Worm (Caenorhabditis elegans) whole organism, young adult: ENCODE data around the gene R01H2.1.

ENCODE experiments used
- B0336.3 ChIP-seq: fragments of 200-800 bp; sonication (Bioruptor generic); IDR thresholded peaks from 2 replicates; pipeline ENCODE4 v1.3.6; 2022; ENCODE audit warnings: missing genetic modification characterization, missing compliant biosample characterization
- C06A6.2 ChIP-seq: fragments of 200-800 bp; sonication (Bioruptor generic); conservative IDR thresholded peaks from 2 replicates; pipeline ENCODE4 v1.3.6; 2022; ENCODE audit warnings: missing genetic modification characterization, missing compliant biosample characterization
- C17E4.6 ChIP-seq: fragments of 200-800 bp; sonication (Bioruptor generic); IDR thresholded peaks from 2 replicates; pipeline ENCODE4 v1.3.6; 2022; ENCODE audit warnings: missing genetic modification reagents, missing genetic modification characterization, missing compliant biosample characterization
- F10E7.11 ChIP-seq: sonication (generic microtip); optimal IDR thresholded peaks from 2 replicates; lab custom pipeline; 2017; ENCODE audit warnings: mild to moderate bottlenecking, missing genetic modification characterization, moderate library complexity, missing compliant biosample characterization
- F23B12.7 ChIP-seq: sonication (generic microtip); optimal IDR thresholded peaks from 2 replicates; lab custom pipeline; 2017; ENCODE audit warnings: missing genetic modification characterization, mild to moderate bottlenecking, missing compliant biosample characterization, antibody characterized with exemption, moderate library complexity; ENCODE audit not compliant: insufficient read depth
- F33H1.4 ChIP-seq: fragments of 200-800 bp; sonication (Bioruptor generic); IDR thresholded peaks from 2 replicates; pipeline ENCODE4 v1.3.6; 2022; ENCODE audit warnings: missing genetic modification reagents, missing genetic modification characterization, missing compliant biosample characterization
- F49E8.2 ChIP-seq: sonication (generic microtip); optimal IDR thresholded peaks from 3 replicates; lab custom pipeline; 2017; ENCODE audit warnings: missing genetic modification characterization, mild to moderate bottlenecking, missing compliant biosample characterization, antibody characterized with exemption, moderate library complexity; ENCODE audit not compliant: insufficient read depth
- K11D2.4 ChIP-seq: fragments of 200-800 bp; sonication (Bioruptor generic); IDR thresholded peaks from 2 replicates; pipeline ENCODE4 v1.3.6; 2022; ENCODE audit warnings: missing genetic modification reagents, missing genetic modification characterization, missing compliant biosample characterization
- Y56A3A.18 ChIP-seq: fragments of 200-800 bp; sonication (Bioruptor generic); IDR thresholded peaks from 2 replicates; pipeline ENCODE4 v1.3.6; 2022; ENCODE audit warnings: missing genetic modification reagents, missing genetic modification characterization, missing compliant biosample characterization
- ZK185.1 ChIP-seq: sonication (generic microtip); optimal IDR thresholded peaks from 2 replicates; lab custom pipeline; 2016; ENCODE audit warnings: mild to moderate bottlenecking, missing genetic modification characterization, missing compliant biosample characterization; ENCODE audit not compliant: poor library complexity, severe bottlenecking
- ama-1 ChIP-seq, 3 experiments: fragments of 150-350 bp in 1 of 3; sonication (generic microtip) in 2 of 3; optimal IDR thresholded peaks; 2 replicates each; lab custom pipeline; 2014 to 2018; ENCODE audit warnings: missing biosample characterization in 2 of 3, missing genetic modification characterization in 2 of 3, missing genetic modification reagents in 2 of 3
- attf-3 ChIP-seq: fragments of 200-800 bp; sonication (Bioruptor generic); conservative IDR thresholded peaks from 2 replicates; pipeline ENCODE4 v1.3.6; 2022; ENCODE audit warnings: missing genetic modification reagents, missing genetic modification characterization, missing compliant biosample characterization
- attf-5 ChIP-seq: fragments of 200-800 bp; sonication (Bioruptor generic); optimal IDR thresholded peaks from 2 replicates; lab custom pipeline; 2018; ENCODE audit warnings: mild to moderate bottlenecking, missing genetic modification characterization, missing compliant biosample characterization
- ceh-100 ChIP-seq: fragments of 200-800 bp; sonication (Bioruptor generic); IDR thresholded peaks from 2 replicates; pipeline ENCODE4 v1.3.6; 2022; ENCODE audit warnings: missing genetic modification reagents, missing genetic modification characterization, missing compliant biosample characterization
- ceh-27 ChIP-seq: fragments of 200-800 bp; sonication (Bioruptor generic); optimal IDR thresholded peaks from 2 replicates; lab custom pipeline; 2018; ENCODE audit warnings: mild to moderate bottlenecking, missing genetic modification characterization, moderate library complexity, missing compliant biosample characterization
- ceh-79 ChIP-seq: sonication (generic microtip); optimal IDR thresholded peaks from 2 replicates; lab custom pipeline; 2017; ENCODE audit warnings: mild to moderate bottlenecking, missing genetic modification characterization, missing compliant biosample characterization
- ceh-91 ChIP-seq: fragments of 200-800 bp; sonication (Bioruptor generic); IDR thresholded peaks from 2 replicates; pipeline ENCODE4 v1.3.6; 2022; ENCODE audit warnings: missing genetic modification reagents, missing genetic modification characterization, missing compliant biosample characterization
- die-1 ChIP-seq: sonication (generic microtip); optimal IDR thresholded peaks from 2 replicates; lab custom pipeline; 2016; ENCODE audit warnings: missing genotype, mild to moderate bottlenecking, missing genetic modification characterization, missing compliant biosample characterization
- dox-1 ChIP-seq: fragments of 200-800 bp; sonication (Bioruptor generic); IDR thresholded peaks from 2 replicates; pipeline ENCODE4 v1.3.6; 2022; ENCODE audit warnings: missing genetic modification reagents, missing genetic modification characterization, missing compliant biosample characterization
- dpl-1 ChIP-seq: fragments of 150-350 bp; optimal IDR thresholded peaks from 2 replicates; lab custom pipeline; 2014; ENCODE audit warnings: missing biosample characterization, missing genetic modification reagents, missing genetic modification characterization
- egrh-3 ChIP-seq: fragments of 200-800 bp; sonication (Bioruptor generic); IDR thresholded peaks from 2 replicates; pipeline ENCODE4 v1.3.6; 2022; ENCODE audit warnings: missing genetic modification reagents, missing genetic modification characterization, missing compliant biosample characterization
- fkh-3 ChIP-seq: sonication (generic microtip); optimal IDR thresholded peaks from 2 replicates; lab custom pipeline; 2016; ENCODE audit warnings: mild to moderate bottlenecking, missing genetic modification characterization, missing compliant biosample characterization
- him-1 ChIP-seq: sonication (generic microtip); optimal IDR thresholded peaks from 2 replicates; lab custom pipeline; 2016; ENCODE audit warnings: missing genotype, missing genetic modification reagents, missing genetic modification characterization, missing compliant biosample characterization
- hlh-26 ChIP-seq: fragments of 200-800 bp; sonication (Bioruptor generic); conservative IDR thresholded peaks from 2 replicates; pipeline ENCODE4 v1.3.6; 2022; ENCODE audit warnings: missing genetic modification reagents, missing genetic modification characterization, missing compliant biosample characterization
- hmg-1.2 ChIP-seq: fragments of 200-800 bp; sonication (Bioruptor generic); IDR thresholded peaks from 2 replicates; pipeline ENCODE4 v1.3.6; 2022; ENCODE audit warnings: missing genetic modification reagents, missing genetic modification characterization, missing compliant biosample characterization
- lag-1 ChIP-seq: fragments of 200-800 bp; sonication (Bioruptor generic); IDR thresholded peaks from 2 replicates; pipeline ENCODE4 v1.3.6; 2022; ENCODE audit warnings: missing genetic modification reagents, missing genetic modification characterization, missing compliant biosample characterization
- let-607 ChIP-seq, 2 experiments: fragments of 200-800 bp in 1 of 2; sonication (Bioruptor generic) in 1 of 2; sonication (generic microtip) in 1 of 2; optimal IDR thresholded peaks; 2 replicates each; lab custom pipeline; 2016 to 2018; ENCODE audit warnings: mild to moderate bottlenecking in 2 of 2, missing compliant biosample characterization in 2 of 2, missing genetic modification characterization in 2 of 2, moderate library complexity in 2 of 2, missing genotype in 1 of 2
- lsl-1 ChIP-seq: fragments of 200-800 bp; sonication (Bioruptor generic); optimal IDR thresholded peaks from 2 replicates; lab custom pipeline; 2018; ENCODE audit warnings: mild to moderate bottlenecking, missing genetic modification characterization, moderate library complexity, missing compliant biosample characterization
- madf-6 ChIP-seq: fragments of 200-800 bp; sonication (Bioruptor generic); IDR thresholded peaks from 2 replicates; pipeline ENCODE4 v1.3.6; 2022; ENCODE audit warnings: missing genetic modification reagents, missing genetic modification characterization, missing compliant biosample characterization
- madf-8 ChIP-seq: fragments of 200-800 bp; sonication (Bioruptor generic); conservative IDR thresholded peaks from 2 replicates; pipeline ENCODE4 v1.3.6; 2022; ENCODE audit warnings: missing genetic modification reagents, missing genetic modification characterization, missing compliant biosample characterization
- nfya-2 ChIP-seq: fragments of 200-800 bp; sonication (Bioruptor generic); IDR thresholded peaks from 2 replicates; pipeline ENCODE4 v1.3.6; 2022; ENCODE audit warnings: missing genetic modification reagents, missing genetic modification characterization, missing compliant biosample characterization
- nhr-80 ChIP-seq: sonication (generic microtip); optimal IDR thresholded peaks from 2 replicates; lab custom pipeline; 2016; ENCODE audit warnings: missing genetic modification characterization, missing compliant biosample characterization
- rec-8 ChIP-seq, 2 experiments: sonication (generic microtip); optimal IDR thresholded peaks; 2 replicates each; lab custom pipeline; 2016; ENCODE audit warnings: mild to moderate bottlenecking in 2 of 2, missing genetic modification characterization in 2 of 2, missing genetic modification reagents in 2 of 2, missing genotype in 2 of 2, missing biosample characterization in 1 of 2, missing compliant biosample characterization in 1 of 2, moderate library complexity in 1 of 2
- sdz-38 ChIP-seq: sonication (generic microtip); optimal IDR thresholded peaks from 2 replicates; lab custom pipeline; 2016; ENCODE audit warnings: missing genotype, missing genetic modification characterization, missing compliant biosample characterization
- snpc-1.1 ChIP-seq: sonication (generic microtip); optimal IDR thresholded peaks from 2 replicates; lab custom pipeline; 2017; ENCODE audit warnings: missing genetic modification characterization, mild to moderate bottlenecking, missing compliant biosample characterization, antibody characterized with exemption, moderate library complexity, missing genotype, missing genetic modification reagents; ENCODE audit not compliant: insufficient read depth
- snpc-1.3 ChIP-seq: sonication (generic microtip); optimal IDR thresholded peaks from 2 replicates; lab custom pipeline; 2017; ENCODE audit warnings: missing genetic modification characterization, mild to moderate bottlenecking, missing compliant biosample characterization, antibody characterized with exemption, moderate library complexity, missing genotype, missing genetic modification reagents; ENCODE audit not compliant: insufficient read depth
- snpc-4 ChIP-seq, 5 experiments: fragments of 150-350 bp in 1 of 5; sonication (generic microtip) in 4 of 5; optimal IDR thresholded peaks; 2 replicates each; lab custom pipeline; 2014 to 2018; ENCODE audit warnings: missing genetic modification characterization in 5 of 5, missing biosample characterization in 3 of 5, antibody characterized with exemption in 2 of 5, mild to moderate bottlenecking in 2 of 5, missing compliant biosample characterization in 2 of 5, missing genotype in 2 of 5, moderate library complexity in 2 of 5, missing genetic modification reagents in 1 of 5
- somi-1 ChIP-seq: fragments of 200-800 bp; sonication (Bioruptor generic); optimal IDR thresholded peaks from 2 replicates; lab custom pipeline; 2018; ENCODE audit warnings: mild to moderate bottlenecking, missing genetic modification characterization, missing compliant biosample characterization
- xnd-1 ChIP-seq: sonication (generic microtip); optimal IDR thresholded peaks from 2 replicates; lab custom pipeline; 2016; ENCODE audit warnings: missing genotype, missing genetic modification reagents, missing genetic modification characterization, missing compliant biosample characterization
- ztf-26 ChIP-seq: sonication (generic microtip); optimal IDR thresholded peaks from 2 replicates; lab custom pipeline; 2017; ENCODE audit warnings: missing genetic modification characterization, missing compliant biosample characterization

Gene R01H2.1

DNA sequence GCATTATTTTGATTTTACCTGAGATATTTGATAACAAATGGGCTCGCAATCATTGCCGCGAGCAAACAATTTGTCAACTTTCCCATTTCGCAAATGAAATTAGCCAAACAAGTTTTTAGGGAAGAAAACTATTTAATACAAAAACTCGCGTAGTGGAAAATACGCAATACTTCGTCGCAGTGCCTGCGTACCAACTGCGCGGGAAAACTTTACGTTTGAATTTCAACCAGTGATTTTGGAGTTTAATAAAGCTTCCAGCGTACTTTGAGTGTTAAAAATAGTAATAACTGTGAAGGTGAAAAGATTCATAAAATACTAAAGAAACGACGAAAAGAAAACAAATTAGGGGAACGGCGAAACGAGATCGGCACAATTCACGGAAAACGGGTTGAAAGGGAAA lies 22.2 kb downstream of the R01H2.1 start, which contains the start of gene tofu-7 (continued):
- no peak for TF ChIP-seq hlh-26 (GFP tag; lab: Robert Waterston, UW)
- no peak for TF ChIP-seq Y56A3A.18 (GFP tag; lab: Robert Waterston, UW)
- TF ChIP-seq him-1 (tag; lab: Kevin White, UChicago) = peak; percentile 30
- no peak for TF ChIP-seq ceh-100 (GFP tag; lab: Robert Waterston, UW)
- TF ChIP-seq dpl-1 (GFP tag; lab: Kevin White, UChicago) = peak; percentile 27
- peak; percentile 37; the same call in 1 of the 2 replicates for TF ChIP-seq dox-1 (GFP tag; lab: Robert Waterston, UW)
- peak; percentile 34 for TF ChIP-seq lsl-1
- TF ChIP-seq F49E8.2 (tag; lab: Kevin White, UChicago) = peak; percentile 11

DNA sequence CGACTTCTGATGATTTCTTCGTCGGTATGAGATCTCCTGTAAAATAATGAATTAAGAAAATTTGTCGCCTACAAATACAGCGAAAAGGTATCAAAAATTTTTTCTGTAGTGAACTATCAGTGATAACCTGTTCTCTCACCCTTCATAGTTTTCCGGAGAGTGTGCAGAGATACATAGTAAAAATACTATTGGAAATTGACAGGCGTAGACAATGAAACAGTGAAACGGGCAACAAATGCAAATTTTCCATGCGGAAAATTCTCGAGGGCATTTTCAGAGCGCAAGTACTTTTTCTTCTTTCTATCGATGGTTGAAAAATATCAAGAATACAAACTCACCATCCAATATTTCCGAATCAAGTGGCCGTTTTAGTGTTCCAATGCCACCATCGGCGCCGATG lies 24.5 kb downstream of the R01H2.1 start:
- TF ChIP-seq hmg-1.2 (GFP tag; lab: Robert Waterston, UW) (peak; percentile 68; the same call in 1 of the 2 replicates), attf-5 (peak; percentile 41), madf-8 (GFP tag; lab: Robert Waterston, UW) (no peak), nhr-80 (peak; percentile 26)
- TF ChIP-seq, all 124 proteins: peak for 3

DNA sequence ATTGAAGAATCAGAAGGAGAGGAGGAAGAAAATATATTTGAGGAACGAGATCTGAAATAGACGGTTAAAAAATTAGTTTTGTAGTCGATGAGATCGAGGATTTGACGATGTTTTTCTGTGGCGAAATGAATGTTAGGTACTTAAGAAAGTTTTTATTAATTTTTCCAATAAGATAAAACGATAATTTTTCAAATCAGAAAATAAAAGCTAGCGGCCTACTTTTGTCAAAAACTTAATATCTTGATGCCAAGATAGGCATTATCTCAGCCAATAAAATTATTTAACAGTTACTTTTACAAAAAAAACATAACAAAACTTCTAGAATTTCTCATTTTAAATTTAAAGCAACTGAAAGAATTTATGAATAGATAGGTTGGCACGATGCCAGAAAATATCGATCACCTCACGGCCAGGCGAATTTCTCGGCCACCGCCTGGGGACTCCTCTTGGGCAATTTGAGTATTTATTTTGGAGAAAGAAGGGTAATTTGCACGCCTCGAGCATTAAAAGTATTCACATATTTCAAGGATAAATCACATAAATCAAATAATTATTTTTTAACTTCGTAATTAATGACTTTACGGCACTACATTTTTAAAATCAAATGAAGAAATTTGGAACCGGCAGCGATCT lies 25.1 kb downstream of the R01H2.1 start, which contains the start of gene fubl-2:
Gene fubl-2, minus strand, starts transcription at position 51 of the 633 bp plus-strand sequence.
- TF ChIP-seq ceh-27 (GFP tag; lab: Kevin White, UChicago) (no peak), die-1 (tag; lab: Kevin White, UChicago) (no peak), B0336.3 (GFP tag; lab: Robert Waterston, UW) (no peak), snpc-4 (GFP tag; optimal IDR thresholded peaks at IDR 0.05; lab: Kevin White, UChicago) (no peak), snpc-4 (tag; optimal IDR thresholded peaks at IDR 0.05; lab: Kevin White, UChicago) (peak in 1 of 4 experiments; percentile 25), C06A6.2 (GFP tag; lab: Robert Waterston, UW) (no peak), attf-3 (0 out of 2 replicates have a peak, but pooled peaks have one; percentile 38), lag-1 (GFP tag; lab: Robert Waterston, UW) (no peak), ceh-91 (GFP tag; lab: Robert Waterston, UW) (peak; percentile 26; the same call in 1 of the 2 replicates), attf-5 (peak; percentile 4), ZK185.1 (tag; lab: Kevin White, UChicago) (peak; percentile 62), fkh-3 (tag; lab: Kevin White, UChicago) (no peak), snpc-1.1 (tag; lab: Kevin White, UChicago) (peak; percentile 28), F23B12.7 (tag; lab: Kevin White, UChicago) (peak; percentile 27), sdz-38 (tag; lab: Kevin White, UChicago) (no peak), xnd-1 (tag; lab: Kevin White, UChicago) (no peak), dpl-1 (GFP tag; lab: Kevin White, UChicago) (no peak), C17E4.6 (GFP tag; lab: Robert Waterston, UW) (no peak), snpc-1.3 (tag; lab: Kevin White, UChicago) (no peak), somi-1 (GFP tag; lab: Kevin White, UChicago) (no peak), ama-1 (optimal IDR thresholded peaks at IDR 0.05; lab: Kevin White, UChicago) (no peak), ama-1 (GFP tag; optimal IDR thresholded peaks at IDR 0.05; lab: Kevin White, UChicago) (no peak), madf-6 (GFP tag; lab: Robert Waterston, UW) (no peak), nfya-2 (GFP tag; lab: Robert Waterston, UW) (no peak), ztf-26 (tag; lab: Kevin White, UChicago) (no peak), let-607 (tag; optimal IDR thresholded peaks at IDR 0.05; lab: Kevin White, UChicago) (peak in 1 of 2 experiments; percentile 14), ceh-79 (tag; lab: Kevin White, UChicago) (no peak), K11D2.4 (no peak; the same call in 1 of the 2 replicates), him-1 (tag; lab: Kevin White, UChicago) (peak; percentile 5), F10E7.11 (no peak), hmg-1.2 (GFP tag; lab: Robert Waterston, UW) (no peak; the same call in 1 of the 2 replicates), egrh-3 (GFP tag; lab: Robert Waterston, UW) (no peak), F33H1.4 (GFP tag; lab: Robert Waterston, UW) (peak; percentile 60), lsl-1 (peak; percentile 39), rec-8 (tag; optimal IDR thresholded peaks at IDR 0.05; lab: Kevin White, UChicago) (peak in 1 of 2 experiments; percentile 26)
